Worm (Caenorhabditis elegans) whole organism, L4 larva: ENCODE measurements around the gene cyp-31A3.

ENCODE experiments used
- F44E2.7 ChIP-seq: fragments of 200-800 bp; sonication (Bioruptor generic); IDR thresholded peaks from 2 replicates; pipeline ENCODE4 v2.1.2; 2022; ENCODE audit warnings: missing genetic modification characterization, missing compliant biosample characterization
- F49E8.2 ChIP-seq: sonication (generic microtip); optimal IDR thresholded peaks from 2 replicates; lab custom pipeline; 2016; ENCODE audit warnings: missing compliant biosample characterization, mild to moderate bottlenecking, missing genetic modification characterization, borderline replicate concordance
- R02D3.7 ChIP-seq: fragments of 150-350 bp; sonication (generic microtip); optimal IDR thresholded peaks from 3 replicates; lab custom pipeline; 2014; ENCODE audit warnings: missing biosample characterization, missing genetic modification characterization
- T26A8.4 ChIP-seq: fragments of 200-800 bp; sonication (Bioruptor generic); IDR thresholded peaks from 2 replicates; pipeline ENCODE4 v1.3.6; 2022; ENCODE audit warnings: missing genetic modification characterization, missing compliant biosample characterization
- Y5F2A.4 ChIP-seq: fragments of 200-800 bp; sonication (Bioruptor generic); optimal IDR thresholded peaks from 2 replicates; lab custom pipeline; 2018; ENCODE audit warnings: mild to moderate bottlenecking, missing genetic modification characterization, missing compliant biosample characterization
- Y75B8A.6 ChIP-seq: fragments of 200-800 bp; sonication (Bioruptor generic); IDR thresholded peaks from 2 replicates; pipeline ENCODE4 v1.3.6; 2022; ENCODE audit warnings: missing genetic modification reagents, missing genetic modification characterization, missing compliant biosample characterization
- attf-4 ChIP-seq: sonication (generic microtip); optimal IDR thresholded peaks from 3 replicates; lab custom pipeline; 2017; ENCODE audit warnings: missing biosample characterization, missing genetic modification characterization
- ceh-32 ChIP-seq: sonication (generic microtip); optimal IDR thresholded peaks from 2 replicates; lab custom pipeline; 2016; ENCODE audit warnings: mild to moderate bottlenecking, missing genetic modification characterization, missing compliant biosample characterization; ENCODE audit not compliant: poor library complexity
- ceh-62 ChIP-seq: sonication (generic microtip); optimal IDR thresholded peaks from 2 replicates; lab custom pipeline; 2017; ENCODE audit warnings: missing biosample characterization, missing genetic modification characterization
- ceh-82 ChIP-seq: sonication (generic microtip); optimal IDR thresholded peaks from 2 replicates; lab custom pipeline; 2017; ENCODE audit warnings: missing biosample characterization, missing genetic modification characterization
- ces-1 ChIP-seq: fragments of 150-350 bp; sonication (generic microtip); optimal IDR thresholded peaks from 4 replicates; lab custom pipeline; 2014; ENCODE audit warnings: missing biosample characterization, missing genetic modification reagents, missing genetic modification characterization
- cey-2 ChIP-seq: sonication (generic microtip); optimal IDR thresholded peaks from 3 replicates; lab custom pipeline; 2017; ENCODE audit warnings: missing genetic modification characterization, mild to moderate bottlenecking, missing compliant biosample characterization, antibody characterized with exemption, borderline replicate concordance; ENCODE audit not compliant: insufficient read depth
- daf-12 ChIP-seq: fragments of 150-350 bp; optimal IDR thresholded peaks from 2 replicates; lab custom pipeline; 2014; ENCODE audit warnings: missing biosample characterization, missing genetic modification reagents, missing genetic modification characterization
- daf-19 ChIP-seq: fragments of 200-800 bp; sonication (Bioruptor generic); conservative IDR thresholded peaks from 2 replicates; pipeline ENCODE4 v1.3.6; 2022; ENCODE audit warnings: missing genetic modification characterization, missing compliant biosample characterization
- daf-8 ChIP-seq: fragments of 200-800 bp; sonication (Bioruptor generic); IDR thresholded peaks from 2 replicates; pipeline ENCODE4 v1.3.6; 2022; ENCODE audit warnings: missing genetic modification characterization, missing compliant biosample characterization
- dmd-6 ChIP-seq: fragments of 200-800 bp; sonication (Bioruptor generic); IDR thresholded peaks from 2 replicates; pipeline ENCODE4 v1.3.6; 2022; ENCODE audit warnings: missing genetic modification reagents, missing genetic modification characterization, missing compliant biosample characterization
- dmd-9 ChIP-seq: fragments of 200-800 bp; sonication (Bioruptor generic); IDR thresholded peaks from 2 replicates; pipeline ENCODE4 v1.3.6; 2022; ENCODE audit warnings: missing genetic modification reagents, missing genetic modification characterization, missing compliant biosample characterization
- dve-1 ChIP-seq: sonication (generic microtip); optimal IDR thresholded peaks from 2 replicates; lab custom pipeline; 2017; ENCODE audit warnings: antibody characterized with exemption, mild to moderate bottlenecking, missing genetic modification characterization, missing compliant biosample characterization; ENCODE audit not compliant: insufficient read depth
- fkh-10 ChIP-seq: fragments of 150-350 bp; optimal IDR thresholded peaks from 2 replicates; lab custom pipeline; 2014; ENCODE audit warnings: missing biosample characterization, missing genetic modification reagents, missing genetic modification characterization
- gei-8 ChIP-seq: fragments of 200-800 bp; sonication (Bioruptor generic); optimal IDR thresholded peaks from 2 replicates; lab custom pipeline; 2018; ENCODE audit warnings: mild to moderate bottlenecking, missing genetic modification characterization, missing compliant biosample characterization
- hif-1 ChIP-seq, 2 experiments: sonication (generic microtip); optimal IDR thresholded peaks; 2 replicates each; lab custom pipeline; 2016 to 2017; ENCODE audit warnings: missing compliant biosample characterization in 2 of 2, missing genetic modification characterization in 2 of 2, missing genetic modification reagents in 2 of 2, missing genotype in 2 of 2, mild to moderate bottlenecking in 1 of 2
- hlh-11 ChIP-seq: fragments of 200-800 bp; sonication (Bioruptor generic); optimal IDR thresholded peaks from 2 replicates; lab custom pipeline; 2018; ENCODE audit warnings: mild to moderate bottlenecking, missing genetic modification characterization, missing compliant biosample characterization
- hmg-1.1 ChIP-seq: fragments of 200-800 bp; sonication (Bioruptor generic); IDR thresholded peaks from 2 replicates; pipeline ENCODE4 v1.3.6; 2022; ENCODE audit warnings: missing genetic modification reagents, missing genetic modification characterization, missing compliant biosample characterization
- lim-7 ChIP-seq: fragments of 200-800 bp; sonication (Bioruptor generic); IDR thresholded peaks from 2 replicates; pipeline ENCODE4 v1.3.6; 2022; ENCODE audit warnings: missing genetic modification characterization, missing compliant biosample characterization
- lin-1 ChIP-seq: fragments of 200-800 bp; sonication (Bioruptor generic); IDR thresholded peaks from 2 replicates; pipeline ENCODE4 v1.3.6; 2022; ENCODE audit warnings: missing genetic modification reagents, missing genetic modification characterization, missing compliant biosample characterization
- lin-13 ChIP-seq: fragments of 150-350 bp; optimal IDR thresholded peaks from 2 replicates; lab custom pipeline; 2014; ENCODE audit warnings: missing biosample characterization, missing genetic modification reagents, missing genetic modification characterization
- lin-29 ChIP-seq: fragments of 200-800 bp; sonication (Bioruptor generic); IDR thresholded peaks from 2 replicates; pipeline ENCODE4 v1.3.6; 2022; ENCODE audit warnings: missing genetic modification reagents, missing genetic modification characterization, missing compliant biosample characterization
- madf-9 ChIP-seq: fragments of 200-800 bp; sonication (Bioruptor generic); conservative IDR thresholded peaks from 2 replicates; pipeline ENCODE4 v1.3.6; 2022; ENCODE audit warnings: missing genetic modification reagents, missing genetic modification characterization, missing compliant biosample characterization
- mdt-29 ChIP-seq: fragments of 200-800 bp; sonication (Bioruptor generic); IDR thresholded peaks from 2 replicates; pipeline ENCODE4 v1.3.6; 2022; ENCODE audit warnings: missing genetic modification reagents, missing genetic modification characterization, missing compliant biosample characterization
- mep-1 ChIP-seq: fragments of 150-350 bp; sonication (generic microtip); optimal IDR thresholded peaks from 3 replicates; lab custom pipeline; 2014; ENCODE audit warnings: missing biosample characterization, missing genetic modification characterization
- mes-2 ChIP-seq: sonication (generic microtip); optimal IDR thresholded peaks from 2 replicates; lab custom pipeline; 2016; ENCODE audit warnings: missing genotype, mild to moderate bottlenecking, missing genetic modification characterization, missing compliant biosample characterization; ENCODE audit not compliant: poor library complexity, severe bottlenecking
- mxl-3 ChIP-seq: fragments of 200-800 bp; sonication (Bioruptor generic); optimal IDR thresholded peaks from 2 replicates; lab custom pipeline; 2018; ENCODE audit warnings: mild to moderate bottlenecking, missing genetic modification characterization, missing compliant biosample characterization
- nhr-10 ChIP-seq: fragments of 150-350 bp; optimal IDR thresholded peaks from 2 replicates; lab custom pipeline; 2014; ENCODE audit warnings: missing biosample characterization, missing genetic modification characterization
- nhr-28 ChIP-seq: fragments of 150-350 bp; optimal IDR thresholded peaks from 2 replicates; lab custom pipeline; 2014; ENCODE audit warnings: missing biosample characterization, missing genetic modification characterization
- nhr-41 ChIP-seq: fragments of 200-800 bp; sonication (Bioruptor generic); IDR thresholded peaks from 2 replicates; pipeline ENCODE4 v1.3.6; 2022; ENCODE audit warnings: missing genetic modification reagents, missing genetic modification characterization, missing compliant biosample characterization
- nhr-42 ChIP-seq: fragments of 200-800 bp; sonication (Bioruptor generic); IDR thresholded peaks from 2 replicates; pipeline ENCODE4 v1.3.6; 2022; ENCODE audit warnings: missing genetic modification characterization, missing compliant biosample characterization
- nhr-48 ChIP-seq: sonication (generic microtip); optimal IDR thresholded peaks from 2 replicates; lab custom pipeline; 2016; ENCODE audit warnings: mild to moderate bottlenecking, missing genetic modification characterization, missing compliant biosample characterization
- nhr-6 ChIP-seq: fragments of 150-350 bp; optimal IDR thresholded peaks from 2 replicates; lab custom pipeline; 2014; ENCODE audit warnings: missing biosample characterization, missing genetic modification characterization
- nhr-76 ChIP-seq: fragments of 150-350 bp; optimal IDR thresholded peaks from 2 replicates; lab custom pipeline; 2014; ENCODE audit warnings: missing biosample characterization, missing genetic modification characterization
- nhr-77 ChIP-seq: fragments of 150-350 bp; optimal IDR thresholded peaks from 2 replicates; lab custom pipeline; 2014; ENCODE audit warnings: missing biosample characterization, missing genetic modification characterization
- php-3 ChIP-seq: fragments of 200-800 bp; sonication (Bioruptor generic); IDR thresholded peaks from 2 replicates; pipeline ENCODE4 v1.3.6; 2022; ENCODE audit warnings: missing genetic modification reagents, missing genetic modification characterization, missing compliant biosample characterization
- rbr-2 ChIP-seq: sonication (generic microtip); optimal IDR thresholded peaks from 2 replicates; lab custom pipeline; 2016; ENCODE audit warnings: missing genotype, missing genetic modification characterization, missing compliant biosample characterization
- saeg-2 ChIP-seq: fragments of 200-800 bp; sonication (Bioruptor generic); IDR thresholded peaks from 2 replicates; pipeline ENCODE4 v1.3.6; 2022; ENCODE audit warnings: missing genetic modification reagents, missing genetic modification characterization, missing compliant biosample characterization
- skn-1 ChIP-seq: fragments of 150-350 bp; optimal IDR thresholded peaks from 2 replicates; lab custom pipeline; 2014; ENCODE audit warnings: missing biosample characterization, missing genetic modification characterization
- snpc-1.2 ChIP-seq: fragments of 200-800 bp; sonication (Bioruptor generic); IDR thresholded peaks from 2 replicates; pipeline ENCODE4 v1.3.6; 2022; ENCODE audit warnings: missing genetic modification reagents, missing genetic modification characterization, missing compliant biosample characterization
- spr-1 ChIP-seq: sonication (generic microtip); optimal IDR thresholded peaks from 2 replicates; lab custom pipeline; 2016; ENCODE audit warnings: mild to moderate bottlenecking, missing genetic modification characterization, missing compliant biosample characterization
- spr-3 ChIP-seq: fragments of 200-800 bp; sonication (Bioruptor generic); optimal IDR thresholded peaks from 2 replicates; lab custom pipeline; 2018; ENCODE audit warnings: mild to moderate bottlenecking, missing genetic modification characterization, missing compliant biosample characterization
- unc-39 ChIP-seq: sonication (generic microtip); optimal IDR thresholded peaks from 2 replicates; lab custom pipeline; 2017; ENCODE audit warnings: missing biosample characterization, missing genetic modification characterization
- zfp-3 ChIP-seq: fragments of 200-800 bp; sonication (Bioruptor generic); conservative IDR thresholded peaks from 2 replicates; pipeline ENCODE4 v1.3.6; 2022; ENCODE audit warnings: missing genetic modification reagents, missing genetic modification characterization, missing compliant biosample characterization
- zip-2 ChIP-seq: fragments of 150-350 bp; optimal IDR thresholded peaks from 2 replicates; lab custom pipeline; 2014; ENCODE audit warnings: missing biosample characterization, missing genetic modification characterization
- ztf-11 ChIP-seq: fragments of 150-350 bp; optimal IDR thresholded peaks from 2 replicates; lab custom pipeline; 2014; ENCODE audit warnings: missing biosample characterization, missing genetic modification characterization

cyp-31A3 gene

DNA sequence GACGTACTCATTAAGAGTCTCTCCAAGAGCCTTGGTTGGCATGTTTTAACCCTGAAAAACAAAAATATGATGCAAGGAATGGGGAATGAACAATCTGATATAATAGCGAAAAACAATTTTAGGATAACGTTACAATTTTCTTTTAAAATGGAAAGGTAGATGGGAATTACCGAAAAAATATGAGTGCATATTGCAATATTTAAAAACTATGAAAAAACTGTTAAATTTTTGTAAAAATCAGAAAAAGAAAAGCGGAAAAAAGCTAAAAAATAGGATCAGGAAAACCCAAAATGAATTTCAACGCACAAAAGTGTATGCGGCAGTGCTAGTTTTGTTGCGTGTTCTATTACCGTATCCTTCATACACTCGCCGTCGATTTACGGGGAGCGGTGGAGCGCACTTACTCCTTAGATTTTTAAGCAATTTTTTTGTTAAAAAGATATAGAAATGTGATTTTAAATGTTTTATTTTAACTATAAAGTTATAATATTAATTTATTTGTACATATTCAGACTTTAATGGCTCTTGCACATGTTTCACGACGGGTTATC is 11.0 kb upstream of the cyp-31A3 start, which contains the start of the genes rpl-20 and Y17G9B.5 (continued):
- peak; percentile 99 for TF ChIP-seq nhr-6 (tag; lab: Kevin White, UChicago)
- TF ChIP-seq mdt-29 (GFP tag; lab: Robert Waterston, UW): peak; percentile 97
- TF ChIP-seq lim-7 (GFP tag; lab: Robert Waterston, UW): peak; percentile 81
- TF ChIP-seq hmg-1.1: peak; percentile 100
- TF ChIP-seq mep-1 (tag; lab: Kevin White, UChicago): peak; percentile 100
- peak; percentile 100 for TF ChIP-seq dmd-6 (GFP tag; lab: Robert Waterston, UW)
- TF ChIP-seq daf-8 (GFP tag; lab: Robert Waterston, UW): peak; percentile 95
- TF ChIP-seq ces-1 (GFP tag; lab: Kevin White, UChicago): peak; percentile 96
- peak; percentile 99 for TF ChIP-seq zfp-3 (GFP tag; lab: Robert Waterston, UW)
- peak; percentile 99 for TF ChIP-seq php-3 (GFP tag; lab: Robert Waterston, UW)
- TF ChIP-seq R02D3.7 (tag; lab: Kevin White, UChicago): peak; percentile 100
- peak; percentile 99 for TF ChIP-seq lin-13 (GFP tag; lab: Kevin White, UChicago)
- TF ChIP-seq fkh-10 (GFP tag; lab: Kevin White, UChicago): peak; percentile 100
- peak; percentile 38 for TF ChIP-seq ztf-11
- peak; percentile 98 for TF ChIP-seq nhr-28
- peak; percentile 40 for TF ChIP-seq ceh-82 (tag; lab: Kevin White, UChicago)
- TF ChIP-seq mxl-3 (GFP tag; lab: Kevin White, UChicago): peak; percentile 95
- peak; percentile 99 for TF ChIP-seq spr-1 (tag; lab: Kevin White, UChicago)
- peak; percentile 99 for TF ChIP-seq nhr-42 (GFP tag; lab: Robert Waterston, UW)
- TF ChIP-seq Y5F2A.4 (GFP tag; lab: Kevin White, UChicago): peak; percentile 97
- peak; percentile 98 for TF ChIP-seq nhr-10 (tag; lab: Kevin White, UChicago)
- TF ChIP-seq nhr-77: peak; percentile 100
- TF ChIP-seq lin-29 (GFP tag; lab: Robert Waterston, UW): peak; percentile 99
- TF ChIP-seq cey-2: peak; percentile 93
- peak; percentile 91 for TF ChIP-seq F44E2.7 (GFP tag; lab: Robert Waterston, UW)
- peak; percentile 80 for TF ChIP-seq attf-4 (tag; lab: Kevin White, UChicago)
- peak; percentile 97 for TF ChIP-seq snpc-1.2 (GFP tag; lab: Robert Waterston, UW)
- peak; percentile 98 for TF ChIP-seq madf-9 (GFP tag; lab: Robert Waterston, UW)
- TF ChIP-seq nhr-76 (tag; lab: Kevin White, UChicago): peak; percentile 90
- peak; percentile 100 for TF ChIP-seq spr-3 (GFP tag; lab: Kevin White, UChicago)
- peak; percentile 99 for TF ChIP-seq mes-2
- TF ChIP-seq daf-12 (tag; lab: Kevin White, UChicago): no peak
- peak; percentile 98 for TF ChIP-seq F49E8.2 (tag; lab: Kevin White, UChicago)
- peak; percentile 99 for TF ChIP-seq saeg-2
- peak; percentile 97 for TF ChIP-seq nhr-41 (GFP tag; lab: Robert Waterston, UW)
- peak; percentile 99 for TF ChIP-seq Y75B8A.6 (GFP tag; lab: Robert Waterston, UW)
- peak; percentile 88 for TF ChIP-seq ceh-32 (tag; lab: Kevin White, UChicago)
- TF ChIP-seq dmd-9 (GFP tag; lab: Robert Waterston, UW): peak; percentile 99
- peak; percentile 93 to 96 for TF ChIP-seq hif-1 (tag; optimal IDR thresholded peaks at IDR 0.05; lab: Kevin White, UChicago)
- TF ChIP-seq nhr-48 (tag; lab: Kevin White, UChicago): peak; percentile 97
- TF ChIP-seq rbr-2 (tag; lab: Kevin White, UChicago): peak; percentile 100
- TF ChIP-seq ceh-62 (tag; lab: Kevin White, UChicago): peak; percentile 16
- no peak for TF ChIP-seq unc-39 (tag; lab: Kevin White, UChicago)
- peak; percentile 99 for TF ChIP-seq skn-1 (tag; lab: Kevin White, UChicago)
- TF ChIP-seq dve-1 (tag; lab: Kevin White, UChicago): peak; percentile 100
- peak; percentile 99 for TF ChIP-seq daf-19 (GFP tag; lab: Robert Waterston, UW)
- TF ChIP-seq zip-2: peak; percentile 95
- peak; percentile 100 for TF ChIP-seq hlh-11 (tag; lab: Kevin White, UChicago)
- peak; percentile 100 for TF ChIP-seq T26A8.4 (GFP tag; lab: Robert Waterston, UW)
- TF ChIP-seq gei-8 (GFP tag; lab: Kevin White, UChicago): peak; percentile 93
- peak; percentile 99 for TF ChIP-seq lin-1 (GFP tag; lab: Robert Waterston, UW)
